Worm (Caenorhabditis elegans) whole organism, early embryonic: Measurements from ENCODE around the gene E02C12.9.

Experiments
- B0310.2 ChIP-seq: sonication (generic microtip); optimal IDR thresholded peaks from 2 replicates; lab custom pipeline; 2016; ENCODE audit warnings: mild to moderate bottlenecking, missing genetic modification characterization, missing compliant biosample characterization
- F13C5.2 ChIP-seq: sonication (generic microtip); optimal IDR thresholded peaks from 2 replicates; lab custom pipeline; 2017; ENCODE audit warnings: mild to moderate bottlenecking, missing genetic modification characterization, inconsistent platforms, missing compliant biosample characterization
- ama-1 ChIP-seq: fragments of 150-350 bp; optimal IDR thresholded peaks from 2 replicates; lab custom pipeline; 2014
- ceh-36 ChIP-seq: sonication (generic microtip); optimal IDR thresholded peaks from 2 replicates; lab custom pipeline; 2016; ENCODE audit warnings: missing genetic modification characterization, inconsistent platforms, missing compliant biosample characterization
- ets-7 ChIP-seq: sonication (generic microtip); optimal IDR thresholded peaks from 2 replicates; lab custom pipeline; 2016; ENCODE audit warnings: missing genotype, missing genetic modification characterization, missing compliant biosample characterization
- hmbx-1 ChIP-seq: sonication (generic microtip); optimal IDR thresholded peaks from 2 replicates; lab custom pipeline; 2016; ENCODE audit warnings: mild to moderate bottlenecking, missing genetic modification characterization, missing compliant biosample characterization
- hmg-4 ChIP-seq: fragments of 200-800 bp; sonication (Bioruptor generic); optimal IDR thresholded peaks from 2 replicates; lab custom pipeline; 2018; ENCODE audit warnings: mild to moderate bottlenecking, missing genetic modification characterization, missing compliant biosample characterization
- hnd-1 ChIP-seq: sonication (generic microtip); optimal IDR thresholded peaks from 2 replicates; lab custom pipeline; 2016; ENCODE audit warnings: missing genetic modification characterization, missing compliant biosample characterization
- tbx-11 ChIP-seq: fragments of 200-800 bp; sonication (Bioruptor generic); IDR thresholded peaks from 2 replicates; pipeline ENCODE4 v1.3.6; 2022; ENCODE audit warnings: missing genetic modification characterization, missing compliant biosample characterization
- tbx-37 ChIP-seq: fragments of 200-800 bp; sonication (Bioruptor generic); conservative IDR thresholded peaks from 2 replicates; pipeline ENCODE4 v1.3.6; 2022; ENCODE audit warnings: missing genetic modification reagents, missing genetic modification characterization, missing compliant biosample characterization

DNA sequence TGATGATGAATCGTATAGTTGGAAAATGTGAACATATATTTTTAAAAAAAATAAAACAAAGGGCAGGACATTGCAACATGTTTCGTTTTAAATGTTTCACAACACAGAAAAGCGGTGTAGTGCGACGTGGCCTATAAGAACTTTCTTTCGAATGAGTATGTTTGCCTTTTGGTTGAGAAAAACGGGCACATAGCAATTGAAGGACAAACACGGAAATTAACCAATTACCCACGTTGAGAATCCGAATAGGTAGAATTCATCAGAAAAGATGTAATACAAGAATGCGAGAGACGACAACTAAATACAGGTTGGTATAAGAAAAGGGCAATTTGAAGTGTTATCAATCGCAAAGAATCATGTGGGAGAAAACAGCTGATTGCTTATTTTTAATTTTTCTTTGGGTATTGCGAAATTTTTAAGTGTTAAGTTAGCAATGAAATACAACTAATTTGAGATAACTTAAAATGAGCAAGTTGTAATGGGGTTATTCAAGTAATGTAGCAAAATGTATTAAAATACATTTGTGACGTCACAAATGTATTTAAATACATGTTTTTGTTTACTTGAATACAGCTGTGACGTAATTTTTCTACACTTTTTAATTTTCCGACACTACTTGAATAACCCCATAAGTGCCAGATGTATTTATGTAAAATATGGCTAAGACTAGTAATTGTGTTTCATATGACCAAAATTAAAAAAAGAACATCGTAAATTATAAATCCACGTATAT is 41.8 kb downstream of the E02C12.9 start, which contains the start of gene acl-14:
- TF ChIP-seq ets-7 (tag; lab: Kevin White, UChicago) (no peak), ama-1 (no peak), hmg-4 (no peak), hmbx-1 (tag; lab: Kevin White, UChicago) (no peak), B0310.2 (tag; lab: Kevin White, UChicago) (no peak), F13C5.2 (tag; lab: Kevin White, UChicago) (no peak), tbx-11 (no peak), hnd-1 (tag; lab: Kevin White, UChicago) (no peak), ceh-36 (tag; lab: Kevin White, UChicago) (no peak), tbx-37 (GFP tag; lab: Robert Waterston, UW) (no peak)
